Worm (Caenorhabditis elegans): Measurements from ENCODE around the gene F36H5.9.

DNA sequence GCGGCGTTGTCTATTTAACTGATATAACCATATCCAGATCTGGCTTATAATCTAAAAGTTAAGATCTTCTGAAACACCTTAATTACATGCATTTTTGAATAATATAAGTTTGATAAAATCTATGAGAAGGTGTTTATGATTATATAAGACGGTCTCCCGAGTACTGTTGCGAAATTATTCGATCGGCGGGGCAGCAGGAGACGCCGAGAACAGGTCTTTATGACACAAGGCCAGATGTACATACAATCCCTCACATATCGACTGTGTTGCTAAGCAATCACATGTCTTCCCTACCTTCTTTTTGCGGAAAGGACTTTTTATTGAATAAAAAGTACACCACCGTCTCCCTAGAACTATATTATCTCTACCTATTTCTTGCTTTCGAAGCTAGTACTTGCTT, 3.7 kb upstream of the F36H5.9 start, which contains the start of gene fbxb-53:
- TF ChIP-seq aly-2 (tag; optimal IDR thresholded peaks at IDR 0.05) (no peak), ama-1 (optimal IDR thresholded peaks at IDR 0.05) (no peak), snpc-4 (tag; optimal IDR thresholded peaks at IDR 0.05) (no peak), sea-2 (GFP tag; optimal IDR thresholded peaks at IDR 0.05) (no peak), egl-27 (tag; optimal IDR thresholded peaks at IDR 0.05) (no peak), zag-1 (tag; optimal IDR thresholded peaks at IDR 0.05) (no peak), unc-62 (GFP tag; optimal IDR thresholded peaks at IDR 0.05) (no peak), nhr-67 (tag; optimal IDR thresholded peaks at IDR 0.05) (no peak)
